Worm (Caenorhabditis elegans) whole organism, mixed stage, embryonic: Measurements from ENCODE around the gene heri-1.

Experiments used
- blmp-1 ChIP-seq: fragments of 150-350 bp; optimal IDR thresholded peaks from 2 replicates; lab custom pipeline; 2014; ENCODE audit warnings: missing biosample characterization, missing genetic modification characterization
- ces-1 ChIP-seq: fragments of 150-350 bp; optimal IDR thresholded peaks from 2 replicates; lab custom pipeline; 2014; ENCODE audit warnings: missing biosample characterization, missing genetic modification reagents, missing genetic modification characterization
- elt-1 ChIP-seq: sonication (generic microtip); optimal IDR thresholded peaks from 2 replicates; lab custom pipeline; 2017; ENCODE audit warnings: missing genetic modification characterization, mild to moderate bottlenecking, missing compliant biosample characterization, antibody characterized with exemption, moderate library complexity, borderline replicate concordance; ENCODE audit not compliant: insufficient read depth
- lin-13 ChIP-seq: fragments of 150-350 bp; optimal IDR thresholded peaks from 2 replicates; lab custom pipeline; 2014; ENCODE audit warnings: missing biosample characterization, missing genetic modification characterization
- mab-5 ChIP-seq: fragments of 150-350 bp; optimal IDR thresholded peaks from 2 replicates; lab custom pipeline; 2014; ENCODE audit warnings: missing biosample characterization, missing genetic modification characterization
- nhr-12 ChIP-seq: fragments of 150-350 bp; optimal IDR thresholded peaks from 2 replicates; lab custom pipeline; 2014; ENCODE audit warnings: missing biosample characterization, missing genetic modification characterization
- nhr-237 ChIP-seq: fragments of 150-350 bp; optimal IDR thresholded peaks from 2 replicates; lab custom pipeline; 2014; ENCODE audit warnings: missing biosample characterization, missing genetic modification characterization
- nhr-76 ChIP-seq: sonication (generic microtip); optimal IDR thresholded peaks from 2 replicates; lab custom pipeline; 2017; ENCODE audit warnings: missing biosample characterization, missing genetic modification characterization
- pha-4 ChIP-seq: fragments of 150-350 bp; optimal IDR thresholded peaks from 2 replicates; lab custom pipeline; 2018; ENCODE audit warnings: missing biosample characterization, missing genetic modification reagents, missing genetic modification characterization
- sptf-1 ChIP-seq: sonication (generic microtip); optimal IDR thresholded peaks from 2 replicates; lab custom pipeline; 2017; ENCODE audit warnings: mild to moderate bottlenecking, missing genetic modification characterization, moderate library complexity, missing compliant biosample characterization
- unc-39 ChIP-seq: fragments of 150-350 bp; optimal IDR thresholded peaks from 2 replicates; lab custom pipeline; 2014; ENCODE audit warnings: missing biosample characterization, missing genetic modification characterization
- unc-62 ChIP-seq: fragments of 150-350 bp; optimal IDR thresholded peaks from 2 replicates; lab custom pipeline; 2014; ENCODE audit warnings: missing biosample characterization, missing genetic modification reagents, missing genetic modification characterization
- ztf-11 ChIP-seq: fragments of 150-350 bp; optimal IDR thresholded peaks from 2 replicates; lab custom pipeline; 2014; ENCODE audit warnings: missing biosample characterization, missing genetic modification characterization

DNA sequence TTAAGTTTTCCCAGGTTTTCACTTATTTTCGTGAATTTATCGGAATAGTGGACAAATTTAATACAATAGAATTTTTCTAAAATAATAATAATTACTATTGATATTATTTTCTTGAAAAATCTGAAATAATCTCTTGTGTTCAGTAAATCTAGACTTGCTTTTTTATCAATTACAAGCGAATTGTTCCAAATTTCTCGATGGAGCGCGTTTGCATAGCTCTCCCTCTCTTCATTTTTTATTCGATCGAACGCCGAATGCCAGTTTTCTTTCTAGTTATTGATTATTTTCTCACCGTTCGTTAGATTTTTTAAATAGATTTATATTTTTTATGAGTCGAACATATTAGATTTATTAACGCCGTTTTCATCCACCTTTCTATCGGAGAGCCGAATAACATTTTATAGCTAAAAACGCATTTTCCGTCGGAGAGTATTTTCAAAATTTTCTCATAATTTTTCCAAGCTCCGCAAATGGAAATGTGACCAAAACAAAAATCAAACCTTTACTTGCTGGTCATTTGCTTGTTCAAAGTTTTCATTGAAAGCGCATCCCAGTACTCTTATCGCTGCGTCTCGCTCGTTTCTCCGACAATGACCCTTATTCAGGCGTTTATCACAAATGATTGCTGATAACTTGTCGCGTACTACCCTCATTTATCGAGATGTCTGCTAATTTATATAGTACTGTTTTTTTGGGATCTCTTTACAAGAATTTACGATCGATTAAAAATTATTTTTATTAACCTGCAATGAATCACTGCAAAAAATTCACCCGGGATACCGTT lies 9.8 kb upstream of the heri-1 start:
- no peak for TF ChIP-seq lin-13
- TF ChIP-seq elt-1 (tag; lab: Kevin White, UChicago), result no peak
- no peak for TF ChIP-seq pha-4 (tag; lab: Kevin White, UChicago)
- no peak for TF ChIP-seq sptf-1 (tag; lab: Kevin White, UChicago)
- no peak for TF ChIP-seq nhr-12 (tag; lab: Kevin White, UChicago)
- TF ChIP-seq ces-1 (GFP tag; lab: Kevin White, UChicago), result no peak
- TF ChIP-seq unc-39, result no peak
- no peak for TF ChIP-seq unc-62 (GFP tag; lab: Kevin White, UChicago)
- no peak for TF ChIP-seq ztf-11
- TF ChIP-seq nhr-237, result no peak
- no peak for TF ChIP-seq nhr-76 (tag; lab: Kevin White, UChicago)
- no peak for TF ChIP-seq blmp-1 (tag; lab: Kevin White, UChicago)
- TF ChIP-seq mab-5 (tag; lab: Kevin White, UChicago), result no peak
